Worm (Caenorhabditis elegans) whole organism, midembryonic: ENCODE results near the gene srj-14.

Source experiments
- T22C8.4 ChIP-seq: fragments of 200-800 bp; sonication (Bioruptor generic); IDR thresholded peaks from 2 replicates; pipeline ENCODE4 v1.3.6; 2022; ENCODE audit warnings: missing genetic modification characterization, missing compliant biosample characterization
- cog-1 ChIP-seq: sonication (generic microtip); optimal IDR thresholded peaks from 2 replicates; lab custom pipeline; 2016; ENCODE audit warnings: missing genetic modification characterization, missing compliant biosample characterization
- flt-1 ChIP-seq: fragments of 200-800 bp; sonication (Bioruptor generic); IDR thresholded peaks from 2 replicates; pipeline ENCODE4 v1.3.6; 2022; ENCODE audit warnings: missing genetic modification characterization, missing compliant biosample characterization
- med-1 ChIP-seq: sonication (generic microtip); optimal IDR thresholded peaks from 2 replicates; lab custom pipeline; 2017; ENCODE audit warnings: missing genetic modification characterization, mild to moderate bottlenecking, missing compliant biosample characterization, antibody characterized with exemption, missing genetic modification reagents; ENCODE audit not compliant: insufficient read depth
- ref-1 ChIP-seq: fragments of 200-800 bp; sonication (Bioruptor generic); conservative IDR thresholded peaks from 2 replicates; pipeline ENCODE4 v1.3.6; 2022; ENCODE audit warnings: missing genetic modification reagents, missing genetic modification characterization, missing compliant biosample characterization
- tab-1 ChIP-seq: fragments of 200-800 bp; sonication (Bioruptor generic); IDR thresholded peaks from 2 replicates; pipeline ENCODE4 v1.3.6; 2022; ENCODE audit warnings: missing genetic modification characterization, missing compliant biosample characterization
- ztf-23 ChIP-seq: fragments of 200-800 bp; sonication (Bioruptor generic); IDR thresholded peaks from 2 replicates; pipeline ENCODE4 v1.3.6; 2022; ENCODE audit warnings: missing genetic modification reagents, missing genetic modification characterization, missing compliant biosample characterization
- ztf-29 ChIP-seq: fragments of 200-800 bp; sonication (Bioruptor generic); IDR thresholded peaks from 2 replicates; pipeline ENCODE4 v1.3.6; 2022; ENCODE audit warnings: missing genetic modification reagents, missing genetic modification characterization, missing compliant biosample characterization

- TF ChIP-seq flt-1 (GFP tag; lab: Robert Waterston, UW) (no peak), ztf-29 (no peak), med-1 (GFP tag; lab: Kevin White, UChicago) (no peak), cog-1 (tag; lab: Kevin White, UChicago) (no peak), tab-1 (no peak), ztf-23 (GFP tag; lab: Robert Waterston, UW) (no peak), T22C8.4 (GFP tag; lab: Robert Waterston, UW) (no peak), ref-1 (GFP tag; lab: Robert Waterston, UW) (no peak)
Observed at ce11 chrV:7420162-7420561, 50.7 kb downstream of the srj-14 start, which contains the start of gene srxa-4.
